Worm (Caenorhabditis elegans) whole organism, young adult: Measurements from ENCODE around the gene algn-12.

Experiments used
- B0019.2 ChIP-seq: fragments of 200-800 bp; sonication (Bioruptor generic); conservative IDR thresholded peaks from 2 replicates; pipeline ENCODE4 v1.3.6; 2022; ENCODE audit warnings: missing genetic modification reagents, missing genetic modification characterization, missing compliant biosample characterization
- B0035.1 ChIP-seq: sonication (generic microtip); optimal IDR thresholded peaks from 2 replicates; lab custom pipeline; 2016; ENCODE audit warnings: missing genetic modification characterization, mild to moderate bottlenecking, missing compliant biosample characterization, missing genotype, missing genetic modification reagents
- C17E4.6 ChIP-seq: fragments of 200-800 bp; sonication (Bioruptor generic); IDR thresholded peaks from 2 replicates; pipeline ENCODE4 v1.3.6; 2022; ENCODE audit warnings: missing genetic modification reagents, missing genetic modification characterization, missing compliant biosample characterization
- D2030.7 ChIP-seq: fragments of 200-800 bp; sonication (Bioruptor generic); IDR thresholded peaks from 2 replicates; pipeline ENCODE4 v1.3.6; 2022; ENCODE audit warnings: missing genetic modification reagents, missing genetic modification characterization, missing compliant biosample characterization
- F22D6.2 ChIP-seq: sonication (generic microtip); optimal IDR thresholded peaks from 2 replicates; lab custom pipeline; 2016; ENCODE audit warnings: mild to moderate bottlenecking, missing genetic modification characterization, missing compliant biosample characterization
- F23B12.7 ChIP-seq: sonication (generic microtip); optimal IDR thresholded peaks from 2 replicates; lab custom pipeline; 2017; ENCODE audit warnings: missing genetic modification characterization, mild to moderate bottlenecking, missing compliant biosample characterization, antibody characterized with exemption, moderate library complexity; ENCODE audit not compliant: insufficient read depth
- F33H1.4 ChIP-seq: fragments of 200-800 bp; sonication (Bioruptor generic); IDR thresholded peaks from 2 replicates; pipeline ENCODE4 v1.3.6; 2022; ENCODE audit warnings: missing genetic modification reagents, missing genetic modification characterization, missing compliant biosample characterization
- F49E8.2 ChIP-seq: sonication (generic microtip); optimal IDR thresholded peaks from 3 replicates; lab custom pipeline; 2017; ENCODE audit warnings: missing genetic modification characterization, mild to moderate bottlenecking, missing compliant biosample characterization, antibody characterized with exemption, moderate library complexity; ENCODE audit not compliant: insufficient read depth
- F57A8.1 ChIP-seq: fragments of 200-800 bp; sonication (Bioruptor generic); optimal IDR thresholded peaks from 2 replicates; lab custom pipeline; 2018; ENCODE audit warnings: mild to moderate bottlenecking, missing genetic modification characterization, moderate library complexity, missing compliant biosample characterization
- K11D2.4 ChIP-seq: fragments of 200-800 bp; sonication (Bioruptor generic); IDR thresholded peaks from 2 replicates; pipeline ENCODE4 v1.3.6; 2022; ENCODE audit warnings: missing genetic modification reagents, missing genetic modification characterization, missing compliant biosample characterization
- T26A5.8 ChIP-seq: sonication (generic microtip); optimal IDR thresholded peaks from 2 replicates; lab custom pipeline; 2016; ENCODE audit warnings: missing genetic modification characterization, missing compliant biosample characterization
- Y53F4B.3 ChIP-seq: fragments of 200-800 bp; sonication (Bioruptor generic); IDR thresholded peaks from 2 replicates; pipeline ENCODE4 v1.3.6; 2022; ENCODE audit warnings: missing genetic modification reagents, missing genetic modification characterization, missing compliant biosample characterization
- Y53G8AR.9 ChIP-seq: fragments of 200-800 bp; sonication (Bioruptor generic); conservative IDR thresholded peaks from 2 replicates; pipeline ENCODE4 v1.3.6; 2022; ENCODE audit warnings: missing genetic modification reagents, missing genetic modification characterization, missing compliant biosample characterization
- Y56A3A.18 ChIP-seq: fragments of 200-800 bp; sonication (Bioruptor generic); IDR thresholded peaks from 2 replicates; pipeline ENCODE4 v1.3.6; 2022; ENCODE audit warnings: missing genetic modification reagents, missing genetic modification characterization, missing compliant biosample characterization
- Y95B8A.8 ChIP-seq: fragments of 200-800 bp; sonication (Bioruptor generic); IDR thresholded peaks from 2 replicates; pipeline ENCODE4 v1.3.6; 2022; ENCODE audit warnings: missing genetic modification reagents, missing genetic modification characterization, missing compliant biosample characterization
- akir-1 ChIP-seq: fragments of 200-800 bp; sonication (Bioruptor generic); optimal IDR thresholded peaks from 2 replicates; lab custom pipeline; 2018; ENCODE audit warnings: mild to moderate bottlenecking, missing genetic modification characterization, moderate library complexity, missing compliant biosample characterization
- athp-1 ChIP-seq: sonication (generic microtip); optimal IDR thresholded peaks from 2 replicates; lab custom pipeline; 2017; ENCODE audit warnings: mild to moderate bottlenecking, missing genetic modification characterization, missing compliant biosample characterization
- attf-6 ChIP-seq: fragments of 200-800 bp; sonication (Bioruptor generic); IDR thresholded peaks from 2 replicates; pipeline ENCODE4 v1.3.6; 2022; ENCODE audit warnings: missing genetic modification reagents, missing genetic modification characterization, missing compliant biosample characterization
- cebp-2 ChIP-seq: fragments of 200-800 bp; sonication (Bioruptor generic); IDR thresholded peaks from 2 replicates; pipeline ENCODE4 v1.3.6; 2022; ENCODE audit warnings: missing genetic modification characterization, missing compliant biosample characterization
- ceh-100 ChIP-seq: fragments of 200-800 bp; sonication (Bioruptor generic); IDR thresholded peaks from 2 replicates; pipeline ENCODE4 v1.3.6; 2022; ENCODE audit warnings: missing genetic modification reagents, missing genetic modification characterization, missing compliant biosample characterization
- ceh-27 ChIP-seq: fragments of 200-800 bp; sonication (Bioruptor generic); optimal IDR thresholded peaks from 2 replicates; lab custom pipeline; 2018; ENCODE audit warnings: mild to moderate bottlenecking, missing genetic modification characterization, moderate library complexity, missing compliant biosample characterization
- ceh-91 ChIP-seq: fragments of 200-800 bp; sonication (Bioruptor generic); IDR thresholded peaks from 2 replicates; pipeline ENCODE4 v1.3.6; 2022; ENCODE audit warnings: missing genetic modification reagents, missing genetic modification characterization, missing compliant biosample characterization
- chd-7 ChIP-seq: sonication (generic microtip); optimal IDR thresholded peaks from 2 replicates; lab custom pipeline; 2016; ENCODE audit warnings: mild to moderate bottlenecking, missing genetic modification characterization, moderate library complexity, missing compliant biosample characterization
- dpff-1 ChIP-seq: sonication (generic microtip); optimal IDR thresholded peaks from 2 replicates; lab custom pipeline; 2017; ENCODE audit warnings: mild to moderate bottlenecking, missing genetic modification characterization, missing compliant biosample characterization
- dpl-1 ChIP-seq: fragments of 150-350 bp; optimal IDR thresholded peaks from 2 replicates; lab custom pipeline; 2014; ENCODE audit warnings: missing biosample characterization, missing genetic modification reagents, missing genetic modification characterization
- egl-18 ChIP-seq: fragments of 200-800 bp; sonication (Bioruptor generic); IDR thresholded peaks from 2 replicates; pipeline ENCODE4 v1.3.6; 2022; ENCODE audit warnings: missing genetic modification reagents, missing genetic modification characterization, missing compliant biosample characterization
- egrh-3 ChIP-seq: fragments of 200-800 bp; sonication (Bioruptor generic); IDR thresholded peaks from 2 replicates; pipeline ENCODE4 v1.3.6; 2022; ENCODE audit warnings: missing genetic modification reagents, missing genetic modification characterization, missing compliant biosample characterization
- fkh-3 ChIP-seq: sonication (generic microtip); optimal IDR thresholded peaks from 2 replicates; lab custom pipeline; 2016; ENCODE audit warnings: mild to moderate bottlenecking, missing genetic modification characterization, missing compliant biosample characterization
- gei-17 ChIP-seq: fragments of 200-800 bp; sonication (Bioruptor generic); optimal IDR thresholded peaks from 2 replicates; lab custom pipeline; 2018; ENCODE audit warnings: mild to moderate bottlenecking, missing genetic modification characterization, missing compliant biosample characterization
- hmg-1.2 ChIP-seq: fragments of 200-800 bp; sonication (Bioruptor generic); IDR thresholded peaks from 2 replicates; pipeline ENCODE4 v1.3.6; 2022; ENCODE audit warnings: missing genetic modification reagents, missing genetic modification characterization, missing compliant biosample characterization
- lin-26 ChIP-seq: fragments of 200-800 bp; sonication (Bioruptor generic); IDR thresholded peaks from 2 replicates; pipeline ENCODE4 v1.3.6; 2022; ENCODE audit warnings: missing genetic modification reagents, missing genetic modification characterization, missing compliant biosample characterization
- lsl-1 ChIP-seq: fragments of 200-800 bp; sonication (Bioruptor generic); optimal IDR thresholded peaks from 2 replicates; lab custom pipeline; 2018; ENCODE audit warnings: mild to moderate bottlenecking, missing genetic modification characterization, moderate library complexity, missing compliant biosample characterization
- madf-3 ChIP-seq: fragments of 200-800 bp; sonication (Bioruptor generic); IDR thresholded peaks from 2 replicates; pipeline ENCODE4 v1.3.6; 2022; ENCODE audit warnings: missing genetic modification reagents, missing genetic modification characterization, missing compliant biosample characterization
- madf-8 ChIP-seq: fragments of 200-800 bp; sonication (Bioruptor generic); conservative IDR thresholded peaks from 2 replicates; pipeline ENCODE4 v1.3.6; 2022; ENCODE audit warnings: missing genetic modification reagents, missing genetic modification characterization, missing compliant biosample characterization
- mel-28 ChIP-seq: sonication (generic microtip); optimal IDR thresholded peaks from 2 replicates; lab custom pipeline; 2016; ENCODE audit warnings: borderline replicate concordance, mild to moderate bottlenecking, missing genetic modification characterization, missing compliant biosample characterization
- nfyb-1 ChIP-seq: fragments of 200-800 bp; sonication (Bioruptor generic); IDR thresholded peaks from 2 replicates; pipeline ENCODE4 v1.3.6; 2022; ENCODE audit warnings: missing genetic modification reagents, missing genetic modification characterization, missing compliant biosample characterization
- pbrm-1 ChIP-seq: fragments of 200-800 bp; sonication (Bioruptor generic); IDR thresholded peaks from 2 replicates; pipeline ENCODE4 v1.3.6; 2022; ENCODE audit warnings: missing genetic modification reagents, missing genetic modification characterization, missing compliant biosample characterization
- pha-4 ChIP-seq: fragments of 150-350 bp; sonication (generic microtip); optimal IDR thresholded peaks from 2 replicates; lab custom pipeline; 2014; ENCODE audit warnings: missing biosample characterization, missing genetic modification reagents, missing genetic modification characterization
- rec-8 ChIP-seq, 2 experiments: sonication (generic microtip); optimal IDR thresholded peaks; 2 replicates each; lab custom pipeline; 2016; ENCODE audit warnings: mild to moderate bottlenecking in 2 of 2, missing genetic modification characterization in 2 of 2, missing genetic modification reagents in 2 of 2, missing genotype in 2 of 2, missing biosample characterization in 1 of 2, missing compliant biosample characterization in 1 of 2, moderate library complexity in 1 of 2
- rpc-1 ChIP-seq, 2 experiments: fragments of 150-350 bp in 1 of 2; sonication (generic microtip) in 1 of 2; optimal IDR thresholded peaks; 2 replicates each; lab custom pipeline; 2014 to 2018; ENCODE audit warnings: missing biosample characterization in 1 of 2, missing genetic modification characterization in 1 of 2, missing genetic modification reagents in 1 of 2, missing genotype in 1 of 2
- snpc-4 ChIP-seq, 5 experiments: fragments of 150-350 bp in 1 of 5; sonication (generic microtip) in 4 of 5; optimal IDR thresholded peaks; 2 replicates each; lab custom pipeline; 2014 to 2018; ENCODE audit warnings: missing genetic modification characterization in 5 of 5, missing biosample characterization in 3 of 5, antibody characterized with exemption in 2 of 5, mild to moderate bottlenecking in 2 of 5, missing compliant biosample characterization in 2 of 5, missing genotype in 2 of 5, moderate library complexity in 2 of 5, missing genetic modification reagents in 1 of 5
- tbp1 ChIP-seq: fragments of 200-800 bp; sonication (Bioruptor generic); optimal IDR thresholded peaks from 2 replicates; lab custom pipeline; 2018; ENCODE audit warnings: mild to moderate bottlenecking, missing genetic modification characterization, missing compliant biosample characterization
- zim-3 ChIP-seq: sonication (generic microtip); optimal IDR thresholded peaks from 2 replicates; lab custom pipeline; 2017; ENCODE audit warnings: mild to moderate bottlenecking, missing genetic modification characterization, moderate library complexity, missing compliant biosample characterization
- ztf-25 ChIP-seq: fragments of 200-800 bp; sonication (Bioruptor generic); IDR thresholded peaks from 2 replicates; pipeline ENCODE4 v1.3.6; 2022; ENCODE audit warnings: missing genetic modification reagents, missing genetic modification characterization, missing compliant biosample characterization
- ztf-26 ChIP-seq: sonication (generic microtip); optimal IDR thresholded peaks from 2 replicates; lab custom pipeline; 2017; ENCODE audit warnings: missing genetic modification characterization, missing compliant biosample characterization
- ztf-6 ChIP-seq: fragments of 200-800 bp; sonication (Bioruptor generic); IDR thresholded peaks from 2 replicates; pipeline ENCODE4 v1.3.6; 2022; ENCODE audit warnings: missing genetic modification reagents, missing genetic modification characterization, missing compliant biosample characterization

Gene algn-12

ce11 chrV:8028825-8029489 lies 6.0 kb upstream of the algn-12 start, which contains the start of gene oma-2 (continued):
- TF ChIP-seq pha-4 (no peak), ceh-27 (no peak), F33H1.4 (GFP tag; lab: Robert Waterston, UW) (peak; percentile 87), lsl-1 (GFP tag; lab: Kevin White, UChicago) (peak; percentile 99), B0035.1 (tag; lab: Kevin White, UChicago) (no peak), F57A8.1 (no peak), ceh-100 (GFP tag; lab: Robert Waterston, UW) (no peak), F49E8.2 (tag; lab: Kevin White, UChicago) (peak; percentile 76), Y53G8AR.9 (GFP tag; lab: Robert Waterston, UW) (0 out of 2 replicates have a peak, but pooled peaks have one; percentile 52), tbp1 (GFP tag; lab: Kevin White, UChicago) (peak; percentile 28), C17E4.6 (no peak), hmg-1.2 (GFP tag; lab: Robert Waterston, UW) (peak; percentile 45), cebp-2 (GFP tag; lab: Robert Waterston, UW) (no peak), akir-1 (GFP tag; lab: Kevin White, UChicago) (no peak), F23B12.7 (tag; lab: Kevin White, UChicago) (peak; percentile 26), ztf-26 (tag; lab: Kevin White, UChicago) (no peak), madf-8 (GFP tag; lab: Robert Waterston, UW) (peak; percentile 95), T26A5.8 (no peak), dpl-1 (peak; percentile 36), mel-28 (no peak), Y53F4B.3 (GFP tag; lab: Robert Waterston, UW) (no peak), pbrm-1 (GFP tag; lab: Robert Waterston, UW) (peak; percentile 37; the same call in 1 of the 2 replicates), nfyb-1 (0 out of 2 replicates have a peak, but pooled peaks have one; percentile 33), egrh-3 (GFP tag; lab: Robert Waterston, UW) (no peak), zim-3 (tag; lab: Kevin White, UChicago) (no peak), dpff-1 (no peak), attf-6 (GFP tag; lab: Robert Waterston, UW) (no peak), fkh-3 (tag; lab: Kevin White, UChicago) (no peak), B0019.2 (GFP tag; lab: Robert Waterston, UW) (0 out of 2 replicates have a peak, but pooled peaks have one; percentile 22), ztf-25 (GFP tag; lab: Robert Waterston, UW) (no peak), snpc-4 (GFP tag; optimal IDR thresholded peaks at IDR 0.05; lab: Kevin White, UChicago) (no peak), snpc-4 (tag; optimal IDR thresholded peaks at IDR 0.05; lab: Kevin White, UChicago) (peak in 1 of 4 experiments; percentile 39), ztf-6 (GFP tag; lab: Robert Waterston, UW) (no peak), ceh-91 (GFP tag; lab: Robert Waterston, UW) (peak; percentile 84), lin-26 (no peak), athp-1 (tag; lab: Kevin White, UChicago) (no peak), F22D6.2 (tag; lab: Kevin White, UChicago) (no peak), rpc-1 (optimal IDR thresholded peaks at IDR 0.05; lab: Kevin White, UChicago) (no peak), rpc-1 (tag; optimal IDR thresholded peaks at IDR 0.05; lab: Kevin White, UChicago) (no peak), chd-7 (tag; lab: Kevin White, UChicago) (no peak), Y95B8A.8 (GFP tag; lab: Robert Waterston, UW) (0 out of 2 replicates have a peak, but pooled peaks have one; percentile 47), Y56A3A.18 (0 out of 2 replicates have a peak, but pooled peaks have one; percentile 14), egl-18 (no peak), D2030.7 (peak; percentile 89), gei-17 (GFP tag; lab: Kevin White, UChicago) (no peak), K11D2.4 (GFP tag; lab: Robert Waterston, UW) (no peak), rec-8 (tag; optimal IDR thresholded peaks at IDR 0.05; lab: Kevin White, UChicago) (no peak), madf-3 (GFP tag; lab: Robert Waterston, UW) (0 out of 2 replicates have a peak, but pooled peaks have one; percentile 16)
